Worm (Caenorhabditis elegans) whole organism, late embryonic: ENCODE measurements around the gene C06E4.3.

ENCODE experiments used
- ama-1 ChIP-seq: fragments of 150-350 bp; optimal IDR thresholded peaks from 2 replicates; lab custom pipeline; 2014
- ceh-2 ChIP-seq: sonication (generic microtip); optimal IDR thresholded peaks from 2 replicates; lab custom pipeline; 2016; ENCODE audit warnings: missing genotype, missing genetic modification characterization, missing compliant biosample characterization
- ceh-22 ChIP-seq: sonication (generic microtip); optimal IDR thresholded peaks from 2 replicates; lab custom pipeline; 2017; ENCODE audit warnings: missing biosample characterization, missing genetic modification characterization
- ceh-31 ChIP-seq: sonication (generic microtip); optimal IDR thresholded peaks from 2 replicates; lab custom pipeline; 2016; ENCODE audit warnings: missing genetic modification characterization, missing compliant biosample characterization
- ceh-9 ChIP-seq: sonication (generic microtip); optimal IDR thresholded peaks from 2 replicates; lab custom pipeline; 2016; ENCODE audit warnings: mild to moderate bottlenecking, missing genetic modification characterization, inconsistent platforms, missing compliant biosample characterization
- hlh-13 ChIP-seq: fragments of 200-800 bp; sonication (Bioruptor generic); optimal IDR thresholded peaks from 2 replicates; lab custom pipeline; 2018; ENCODE audit warnings: mild to moderate bottlenecking, missing genetic modification characterization, missing compliant biosample characterization
- hlh-30 ChIP-seq: sonication (generic microtip); optimal IDR thresholded peaks from 2 replicates; lab custom pipeline; 2017; ENCODE audit warnings: antibody characterized with exemption, missing genetic modification characterization, missing compliant biosample characterization; ENCODE audit not compliant: insufficient read depth
- hlh-8 ChIP-seq: sonication (generic microtip); optimal IDR thresholded peaks from 2 replicates; lab custom pipeline; 2016; ENCODE audit warnings: missing genotype, missing genetic modification characterization, missing compliant biosample characterization
- nhr-11 ChIP-seq: fragments of 150-350 bp; optimal IDR thresholded peaks from 2 replicates; lab custom pipeline; 2014; ENCODE audit warnings: missing biosample characterization, missing genetic modification characterization
- odd-2 ChIP-seq: sonication (generic microtip); optimal IDR thresholded peaks from 2 replicates; lab custom pipeline; 2017; ENCODE audit warnings: antibody characterized with exemption, mild to moderate bottlenecking, missing genetic modification characterization, missing compliant biosample characterization

ce11 chrIV:7236248-7236772, 24.4 kb upstream of the C06E4.3 start:
- TF ChIP-seq ama-1 (lab: Kevin White, UChicago) (no peak), ceh-2 (tag; lab: Kevin White, UChicago) (no peak), hlh-30 (tag; lab: Kevin White, UChicago) (no peak), ceh-9 (tag; lab: Kevin White, UChicago) (no peak), hlh-8 (tag; lab: Kevin White, UChicago) (no peak), ceh-31 (tag; lab: Kevin White, UChicago) (no peak), nhr-11 (tag; lab: Kevin White, UChicago) (no peak), odd-2 (tag; lab: Kevin White, UChicago) (no peak), hlh-13 (no peak), ceh-22 (tag; lab: Kevin White, UChicago) (no peak)
